Fruit fly (Drosophila melanogaster) whole organism, embryonic: ENCODE data around the gene CG34256.

Experiments used
- ATbp ChIP-seq: fragments of 200-800 bp; sonication (Bioruptor generic); optimal IDR thresholded peaks from 2 replicates; lab custom pipeline; 2017; ENCODE audit warnings: missing biosample characterization, mild to moderate bottlenecking, missing genetic modification characterization, missing genetic modification reagents
- B-H2 ChIP-seq: fragments of 200-800 bp; sonication (Bioruptor generic); optimal IDR thresholded peaks from 2 replicates; lab custom pipeline; 2018; ENCODE audit warnings: missing biosample characterization, mild to moderate bottlenecking, missing genetic modification characterization
- CG12299 ChIP-seq: fragments of 200-800 bp; sonication (Bioruptor generic); optimal IDR thresholded peaks from 2 replicates; lab custom pipeline; 2018; ENCODE audit warnings: missing biosample characterization, mild to moderate bottlenecking, missing genetic modification characterization
- CG1603 ChIP-seq: fragments of 200-800 bp; sonication (Bioruptor generic); optimal IDR thresholded peaks from 2 replicates; lab custom pipeline; 2019; ENCODE audit warnings: missing biosample characterization, mild to moderate bottlenecking, missing genetic modification characterization, moderate library complexity
- CG18599 ChIP-seq: fragments of 200-800 bp; sonication (Bioruptor generic); optimal IDR thresholded peaks from 3 replicates; lab custom pipeline; 2017; ENCODE audit warnings: missing biosample characterization, missing genetic modification characterization, mild to moderate bottlenecking, moderate library complexity, missing genetic modification reagents
- CG42726 ChIP-seq: fragments of 200-800 bp; sonication (Bioruptor generic); IDR thresholded peaks from 2 replicates; pipeline ENCODE4 v1.3.6; 2022; ENCODE audit warnings: missing biosample characterization, missing genetic modification characterization; ENCODE audit not compliant: partially characterized antibody
- CG7556 ChIP-seq: fragments of 200-800 bp; sonication (Bioruptor generic); optimal IDR thresholded peaks from 2 replicates; lab custom pipeline; 2017; ENCODE audit warnings: missing biosample characterization, mild to moderate bottlenecking, missing genetic modification characterization
- CG7786 ChIP-seq: fragments of 200-800 bp; sonication (Bioruptor generic); optimal IDR thresholded peaks from 2 replicates; lab custom pipeline; 2016; ENCODE audit warnings: missing biosample characterization, missing genetic modification characterization
- CG8944 ChIP-seq: fragments of 200-800 bp; sonication (Bioruptor generic); optimal IDR thresholded peaks from 3 replicates; lab custom pipeline; 2016; ENCODE audit warnings: missing biosample characterization, missing genetic modification characterization
- CG9932 ChIP-seq: fragments of 200-800 bp; sonication (Bioruptor generic); IDR thresholded peaks from 2 replicates; pipeline ENCODE4 v1.3.6; 2022; ENCODE audit warnings: missing biosample characterization, missing genetic modification characterization
- CHES-1-like ChIP-seq: fragments of 200-800 bp; sonication (Bioruptor generic); optimal IDR thresholded peaks from 2 replicates; lab custom pipeline; 2016; ENCODE audit warnings: missing biosample characterization, missing genetic modification characterization
- D ChIP-seq, 2 experiments: fragments of 200-800 bp in 1 of 2; fragments of >200 bp in 1 of 2; sonication (Bioruptor generic) in 1 of 2; optimal IDR thresholded peaks; 2 replicates in 1 of 2; 3 replicates in 1 of 2; lab custom pipeline; 2017; ENCODE audit warnings: mild to moderate bottlenecking in 1 of 2, missing biosample characterization in 1 of 2, missing genetic modification characterization in 1 of 2, missing genetic modification reagents in 1 of 2
- Dip2 ChIP-seq: fragments of 200-800 bp; sonication (Bioruptor generic); IDR thresholded peaks from 2 replicates; pipeline ENCODE4 v1.3.6; 2022; ENCODE audit warnings: missing biosample characterization, missing genetic modification characterization
- Doc3 ChIP-seq: fragments of 200-800 bp; sonication (Bioruptor generic); IDR thresholded peaks from 3 replicates; pipeline ENCODE4 v1.3.6; 2022; ENCODE audit warnings: missing biosample characterization, missing genetic modification characterization; ENCODE audit not compliant: partially characterized antibody
- Drgx ChIP-seq: fragments of 200-800 bp; sonication (Bioruptor generic); IDR thresholded peaks from 2 replicates; pipeline ENCODE4 v1.3.6; 2022; ENCODE audit warnings: missing biosample characterization, missing genetic modification characterization
- ERR ChIP-seq: fragments of 200-800 bp; sonication (Bioruptor generic); optimal IDR thresholded peaks from 2 replicates; lab custom pipeline; 2016; ENCODE audit warnings: missing biosample characterization, missing genetic modification characterization
- Eip74EF ChIP-seq, 2 experiments: fragments of 200-800 bp in 1 of 2; fragments of >200 bp in 1 of 2; sonication (Bioruptor generic) in 1 of 2; optimal IDR thresholded peaks; 2 replicates each; lab custom pipeline; 2017 to 2019; ENCODE audit warnings: missing biosample characterization in 2 of 2, missing genetic modification characterization in 2 of 2, mild to moderate bottlenecking in 1 of 2, moderate library complexity in 1 of 2
- Gsc ChIP-seq: fragments of 200-800 bp; sonication (Bioruptor generic); IDR thresholded peaks from 2 replicates; pipeline ENCODE4 v1.3.6; 2022; ENCODE audit warnings: missing biosample characterization, missing genetic modification characterization
- HHEX ChIP-seq: fragments of 200-800 bp; sonication (Bioruptor generic); optimal IDR thresholded peaks from 3 replicates; lab custom pipeline; 2017; ENCODE audit warnings: missing biosample characterization, mild to moderate bottlenecking, missing genetic modification characterization, missing genetic modification reagents
- Hey ChIP-seq: fragments of 200-800 bp; sonication (Bioruptor generic); optimal IDR thresholded peaks from 3 replicates; lab custom pipeline; 2018; ENCODE audit warnings: missing biosample characterization, mild to moderate bottlenecking, missing genetic modification characterization
- HmgZ ChIP-seq: fragments of 200-800 bp; sonication (Bioruptor generic); optimal IDR thresholded peaks from 2 replicates; lab custom pipeline; 2018; ENCODE audit warnings: missing biosample characterization, mild to moderate bottlenecking, missing genetic modification characterization
- Kr ChIP-seq: fragments of 200-800 bp; sonication (Bioruptor generic); optimal IDR thresholded peaks from 2 replicates; lab custom pipeline; 2017; ENCODE audit warnings: missing biosample characterization, mild to moderate bottlenecking, missing genetic modification characterization
- MESR4 ChIP-seq: fragments of 200-800 bp; sonication (Bioruptor generic); optimal IDR thresholded peaks from 2 replicates; lab custom pipeline; 2018; ENCODE audit warnings: missing biosample characterization, mild to moderate bottlenecking, missing genetic modification characterization, moderate library complexity
- Mrtf ChIP-seq: fragments of 200-800 bp; sonication (Bioruptor generic); IDR thresholded peaks from 3 replicates; pipeline ENCODE4 v1.3.6; 2022; ENCODE audit warnings: missing biosample characterization, missing genetic modification characterization
- NC2α ChIP-seq: fragments of 200-800 bp; sonication (Bioruptor generic); optimal IDR thresholded peaks from 2 replicates; lab custom pipeline; 2016; ENCODE audit warnings: missing biosample characterization, missing genetic modification characterization
- NFAT ChIP-seq: fragments of 200-800 bp; sonication (Bioruptor generic); IDR thresholded peaks from 2 replicates; pipeline ENCODE4 v1.3.6; 2022; ENCODE audit warnings: missing biosample characterization, missing genetic modification characterization
- Rfx ChIP-seq: fragments of 200-800 bp; sonication (Bioruptor generic); IDR thresholded peaks from 2 replicates; pipeline ENCODE4 v1.3.6; 2022; ENCODE audit warnings: missing biosample characterization, missing genetic modification characterization
- bcd ChIP-seq: fragments of 200-800 bp; sonication (Bioruptor generic); optimal IDR thresholded peaks from 2 replicates; lab custom pipeline; 2017; ENCODE audit warnings: missing biosample characterization, mild to moderate bottlenecking, missing genetic modification characterization
- cg ChIP-seq: fragments of 200-800 bp; sonication (Bioruptor generic); optimal IDR thresholded peaks from 3 replicates; lab custom pipeline; 2019; ENCODE audit warnings: missing biosample characterization, mild to moderate bottlenecking, missing genetic modification characterization, moderate library complexity
- chinmo ChIP-seq: fragments of 200-800 bp; sonication (Bioruptor generic); IDR thresholded peaks from 4 replicates; pipeline ENCODE4 v1.3.6; 2022; ENCODE audit warnings: missing biosample characterization, missing genetic modification characterization; ENCODE audit not compliant: partially characterized antibody
- cwo ChIP-seq: fragments of 200-800 bp; sonication (Bioruptor generic); optimal IDR thresholded peaks from 3 replicates; lab custom pipeline; 2017; ENCODE audit warnings: missing biosample characterization, missing genetic modification characterization, mild to moderate bottlenecking, moderate library complexity, missing genetic modification reagents
- dati ChIP-seq: fragments of 200-800 bp; sonication (Bioruptor generic); IDR thresholded peaks from 2 replicates; pipeline ENCODE4 v1.3.6; 2022; ENCODE audit warnings: missing biosample characterization, missing genetic modification characterization
- eyg ChIP-seq: fragments of 200-800 bp; sonication (Bioruptor generic); optimal IDR thresholded peaks from 3 replicates; lab custom pipeline; 2016; ENCODE audit warnings: missing biosample characterization, missing genetic modification characterization
- ftz-f1 ChIP-seq: fragments of 200-800 bp; sonication (Bioruptor generic); optimal IDR thresholded peaks from 2 replicates; lab custom pipeline; 2016; ENCODE audit warnings: missing biosample characterization, missing genetic modification characterization
- gem ChIP-seq: fragments of 200-800 bp; sonication (Bioruptor generic); optimal IDR thresholded peaks from 2 replicates; lab custom pipeline; 2019; ENCODE audit warnings: missing biosample characterization, mild to moderate bottlenecking, missing genetic modification characterization, moderate library complexity
- grn ChIP-seq: fragments of 200-800 bp; sonication (Bioruptor generic); optimal IDR thresholded peaks from 3 replicates; lab custom pipeline; 2017; ENCODE audit warnings: missing biosample characterization, missing genetic modification characterization
- gt ChIP-seq: fragments of 200-800 bp; sonication (Bioruptor generic); IDR thresholded peaks from 2 replicates; pipeline ENCODE4 v1.3.6; 2022; ENCODE audit warnings: missing biosample characterization, missing genetic modification characterization
- klu ChIP-seq: fragments of 200-800 bp; sonication (Bioruptor generic); IDR thresholded peaks from 2 replicates; pipeline ENCODE4 v1.3.6; 2022; ENCODE audit warnings: missing biosample characterization, missing genetic modification characterization
- nom ChIP-seq: fragments of 200-800 bp; sonication (Bioruptor generic); optimal IDR thresholded peaks from 2 replicates; lab custom pipeline; 2017; ENCODE audit warnings: missing biosample characterization, missing genetic modification characterization, mild to moderate bottlenecking, moderate library complexity, missing genetic modification reagents
- pum ChIP-seq: fragments of 200-800 bp; sonication (Bioruptor generic); optimal IDR thresholded peaks from 2 replicates; lab custom pipeline; 2016; ENCODE audit warnings: missing biosample characterization, missing genetic modification characterization
- ro ChIP-seq: fragments of 200-800 bp; sonication (Bioruptor generic); IDR thresholded peaks from 2 replicates; pipeline ENCODE4 v1.3.6; 2022; ENCODE audit warnings: missing biosample characterization, missing genetic modification characterization
- sug ChIP-seq: fragments of 200-800 bp; optimal IDR thresholded peaks from 2 replicates; lab custom pipeline; 2019; ENCODE audit warnings: missing biosample characterization, mild to moderate bottlenecking, missing genetic modification characterization, moderate library complexity
- trem ChIP-seq: fragments of 200-800 bp; optimal IDR thresholded peaks from 3 replicates; lab custom pipeline; 2019; ENCODE audit warnings: missing biosample characterization, mild to moderate bottlenecking, missing genetic modification characterization, moderate library complexity
- vfl ChIP-seq: fragments of 200-800 bp; sonication (Bioruptor generic); optimal IDR thresholded peaks from 2 replicates; lab custom pipeline; 2016; ENCODE audit warnings: missing biosample characterization, missing genetic modification characterization
- wdn ChIP-seq: fragments of 200-800 bp; sonication (Bioruptor generic); IDR thresholded peaks from 2 replicates; pipeline ENCODE4 v1.3.6; 2022; ENCODE audit warnings: missing biosample characterization, missing genetic modification characterization

CG34256 gene

dm6 chr3L:19000413-19000812 is 10.8 kb upstream of the CG34256 start, which contains the start of gene CG3808 (continued):
- no peak for TF ChIP-seq wdn (GFP tag; lab: Robert Waterston, UW)
- TF ChIP-seq vfl, result peak; percentile 30
- TF ChIP-seq CG1603, result peak; percentile 74
- no peak for TF ChIP-seq klu (GFP tag; lab: Robert Waterston, UW)
- TF ChIP-seq MESR4 (GFP tag; lab: Kevin White, UChicago), result peak; percentile 41
- no peak for TF ChIP-seq CG7556 (GFP tag; lab: Kevin White, UChicago)

- TF ChIP-seq chinmo (0 out of 4 replicates have a peak, but pooled peaks have one; percentile 45), HHEX (GFP tag; lab: Kevin White, UChicago) (no peak), CG9932 (GFP tag; lab: Robert Waterston, UW) (0 out of 2 replicates have a peak, but pooled peaks have one; percentile 11), cwo (peak; percentile 25), Gsc (GFP tag; lab: Robert Waterston, UW) (no peak), CHES-1-like (GFP tag; lab: Kevin White, UChicago) (no peak), ERR (GFP tag; lab: Kevin White, UChicago) (no peak), Drgx (GFP tag; lab: Robert Waterston, UW) (0 out of 2 replicates have a peak, but pooled peaks have one; percentile 6), Eip74EF (GFP tag; optimal IDR thresholded peaks at IDR 0.05; lab: Kevin White, UChicago) (peak in 1 of 2 experiments; percentile 89), ATbp (GFP tag; lab: Kevin White, UChicago) (peak; percentile 24), CG18599 (GFP tag; lab: Kevin White, UChicago) (peak; percentile 9), sug (tag; lab: Kevin White, UChicago) (peak; percentile 7), trem (no peak), nom (GFP tag; lab: Kevin White, UChicago) (peak; percentile 19), CG42726 (no peak), dati (GFP tag; lab: Robert Waterston, UW) (no peak)
Observed at dm6 chr3L:18998284-18998830, 8.7 kb upstream of the CG34256 start.

- TF ChIP-seq eyg (GFP tag; lab: Kevin White, UChicago) (peak; percentile 3), Doc3 (GFP tag; lab: Robert Waterston, UW) (no peak), HmgZ (peak; percentile 10), cg (GFP tag; lab: Kevin White, UChicago) (no peak), Rfx (GFP tag; lab: Robert Waterston, UW) (peak; percentile 26; the same call in 1 of the 2 replicates), Dip2 (no peak), CG7786 (GFP tag; lab: Kevin White, UChicago) (peak; percentile 6), Mrtf (GFP tag; lab: Robert Waterston, UW) (no peak), gem (tag; lab: Kevin White, UChicago) (no peak), NC2α (GFP tag; lab: Kevin White, UChicago) (no peak), gt (GFP tag; lab: Robert Waterston, UW) (no peak), bcd (GFP tag; lab: Kevin White, UChicago) (no peak), B-H2 (peak; percentile 46), pum (no peak), CG12299 (no peak), ro (GFP tag; lab: Robert Waterston, UW) (no peak), Hey (tag; lab: Kevin White, UChicago) (no peak), Kr (no peak), ERR (GFP tag; lab: Kevin White, UChicago) (peak; percentile 52), CG9932 (GFP tag; lab: Robert Waterston, UW) (peak; percentile 4; the same call in 1 of the 2 replicates), D (optimal IDR thresholded peaks at IDR 0.05; lab: Kevin White, UChicago) (no peak), D (GFP tag; optimal IDR thresholded peaks at IDR 0.05; lab: Kevin White, UChicago) (no peak), grn (GFP tag; lab: Kevin White, UChicago) (peak; percentile 9), CG8944 (no peak), NFAT (GFP tag; lab: Robert Waterston, UW) (peak; percentile 35; the same call in 1 of the 2 replicates), sug (tag; lab: Kevin White, UChicago) (peak; percentile 55), ftz-f1 (GFP tag; lab: Kevin White, UChicago) (peak; percentile 76)
Observed at dm6 chr3L:18997590-18998283, 8.1 kb upstream of the CG34256 start, which contains the start of gene CG18135. Gene CG18135, minus strand, starts transcription at chr3L:18998283.
